Fruit fly (Drosophila melanogaster) whole organism, wandering third instar larva: ENCODE measurements around the gene CG13127.

ENCODE experiments used
- CrebA ChIP-seq: fragments of 200-800 bp; sonication (Bioruptor generic); optimal IDR thresholded peaks from 2 replicates; lab custom pipeline; 2016; ENCODE audit warnings: missing biosample characterization, mild to moderate bottlenecking, missing genetic modification characterization, borderline replicate concordance
- Dfd ChIP-seq: fragments of >200 bp; optimal IDR thresholded peaks from 2 replicates; lab custom pipeline; 2017; ENCODE audit warnings: missing biosample characterization, missing genetic modification characterization
- HLH106 ChIP-seq: fragments of 200-800 bp; optimal IDR thresholded peaks from 3 replicates; lab custom pipeline; 2019; ENCODE audit warnings: missing biosample characterization, mild to moderate bottlenecking, missing genetic modification characterization, moderate library complexity
- Jra ChIP-seq: sonication (Bioruptor generic); optimal IDR thresholded peaks from 2 replicates; lab custom pipeline; 2016; ENCODE audit warnings: missing biosample characterization, missing genetic modification characterization
- Mio ChIP-seq: sonication (Bioruptor generic); optimal IDR thresholded peaks from 2 replicates; lab custom pipeline; 2016; ENCODE audit warnings: missing biosample characterization, missing genetic modification characterization
- Myc ChIP-seq: fragments of >200 bp; optimal IDR thresholded peaks from 2 replicates; lab custom pipeline; 2017
- N ChIP-seq: fragments of >200 bp; optimal IDR thresholded peaks from 2 replicates; lab custom pipeline; 2018; ENCODE audit warnings: missing biosample characterization, missing external identifiers, missing genetic modification characterization
- OdsH ChIP-seq: fragments of 200-800 bp; sonication (Bioruptor generic); optimal IDR thresholded peaks from 2 replicates; lab custom pipeline; 2016; ENCODE audit warnings: missing biosample characterization, mild to moderate bottlenecking, missing genetic modification characterization
- Sp1 ChIP-seq: fragments of 200-800 bp; sonication (Bioruptor generic); optimal IDR thresholded peaks from 3 replicates; lab custom pipeline; 2019; ENCODE audit warnings: missing biosample characterization, mild to moderate bottlenecking, missing genetic modification characterization, moderate library complexity
- Vsx2 ChIP-seq: fragments of 200-300, 225-300 bp; sonication (Bioruptor generic); optimal IDR thresholded peaks from 2 replicates; lab custom pipeline; 2018; ENCODE audit warnings: missing biosample characterization, missing genetic modification characterization; ENCODE audit not compliant: partially characterized antibody
- br ChIP-seq: fragments of 200-800 bp; sonication (Bioruptor generic); optimal IDR thresholded peaks from 2 replicates; lab custom pipeline; 2016; ENCODE audit warnings: missing biosample characterization, missing genetic modification characterization
- dl ChIP-seq, 2 experiments: fragments of 175-275, 200-275 bp in 1 of 2; fragments of 200-275 bp in 1 of 2; sonication (Bioruptor generic); optimal IDR thresholded peaks; lab custom pipeline; 2018; ENCODE audit warnings: mild to moderate bottlenecking in 2 of 2, missing biosample characterization in 2 of 2, missing genetic modification characterization in 2 of 2, moderate library complexity in 2 of 2; ENCODE audit not compliant: partially characterized antibody in 2 of 2, insufficient read depth in 1 of 2
- rgr ChIP-seq: fragments of 200-800 bp; sonication (Bioruptor generic); optimal IDR thresholded peaks from 3 replicates; lab custom pipeline; 2016; ENCODE audit warnings: missing biosample characterization, mild to moderate bottlenecking, missing genetic modification characterization
- usp ChIP-seq: fragments of >200 bp; optimal IDR thresholded peaks from 2 replicates; lab custom pipeline; 2017; ENCODE audit warnings: missing biosample characterization, missing genetic modification characterization

- TF ChIP-seq CrebA (no peak), Mio (GFP tag; lab: Kevin White, UChicago) (no peak), N (GFP tag; lab: Kevin White, UChicago) (no peak), Vsx2 (no peak), usp (GFP tag; lab: Kevin White, UChicago) (no peak), HLH106 (tag; lab: Kevin White, UChicago) (no peak), rgr (GFP tag; lab: Kevin White, UChicago) (no peak), Jra (GFP tag; lab: Kevin White, UChicago) (no peak), dl (GFP tag; optimal IDR thresholded peaks at IDR 0.05; lab: Kevin White, UChicago; ENCODE audit: insufficient read depth in 1 of 2, partially characterized antibody in 2 of 2) (no peak), br (GFP tag; lab: Kevin White, UChicago) (no peak), Dfd (no peak), OdsH (GFP tag; lab: Kevin White, UChicago) (no peak), Myc (lab: Kevin White, UChicago) (no peak), Sp1 (no peak)
These were observed 37.2 kb upstream of the CG13127 start for dm6 chr2L:9989275-9989674.
